Worm (Caenorhabditis elegans) whole organism, mixed stage, embryonic: ENCODE results near the gene T23F11.6.
A peak's percentile ranks its signal among the peaks of the same experiment; 100 is the strongest.

Experiments
- M03D4.4 ChIP-seq: sonication (generic microtip); optimal IDR thresholded peaks from 2 replicates; lab custom pipeline; 2017; ENCODE audit warnings: mild to moderate bottlenecking, missing genetic modification characterization, missing compliant biosample characterization
- bed-3 ChIP-seq: fragments of 200-800 bp; sonication (Bioruptor generic); optimal IDR thresholded peaks from 3 replicates; lab custom pipeline; 2018; ENCODE audit warnings: mild to moderate bottlenecking, missing genetic modification characterization, moderate library complexity, missing compliant biosample characterization
- blmp-1 ChIP-seq: fragments of 150-350 bp; optimal IDR thresholded peaks from 2 replicates; lab custom pipeline; 2014; ENCODE audit warnings: missing biosample characterization, missing genetic modification characterization
- ceh-39 ChIP-seq: fragments of 150-350 bp; optimal IDR thresholded peaks from 2 replicates; lab custom pipeline; 2014; ENCODE audit warnings: missing biosample characterization, missing genetic modification characterization
- ceh-43 ChIP-seq: fragments of 200-800 bp; sonication (Bioruptor generic); optimal IDR thresholded peaks from 2 replicates; lab custom pipeline; 2018; ENCODE audit warnings: mild to moderate bottlenecking, missing genetic modification characterization, moderate library complexity, missing compliant biosample characterization
- ceh-83 ChIP-seq: fragments of 200-800 bp; sonication (Bioruptor generic); optimal IDR thresholded peaks from 2 replicates; lab custom pipeline; 2018; ENCODE audit warnings: mild to moderate bottlenecking, missing genetic modification characterization, missing compliant biosample characterization
- ces-1 ChIP-seq: fragments of 150-350 bp; optimal IDR thresholded peaks from 2 replicates; lab custom pipeline; 2014; ENCODE audit warnings: missing biosample characterization, missing genetic modification reagents, missing genetic modification characterization
- cnd-1 ChIP-seq: fragments of 200-800 bp; sonication (Bioruptor generic); optimal IDR thresholded peaks from 2 replicates; lab custom pipeline; 2018; ENCODE audit warnings: mild to moderate bottlenecking, missing genetic modification characterization, missing compliant biosample characterization
- drap-1 ChIP-seq: fragments of 200-800 bp; sonication (Bioruptor generic); optimal IDR thresholded peaks from 3 replicates; lab custom pipeline; 2018; ENCODE audit warnings: mild to moderate bottlenecking, missing genetic modification characterization, missing compliant biosample characterization
- elt-1 ChIP-seq: sonication (generic microtip); optimal IDR thresholded peaks from 2 replicates; lab custom pipeline; 2017; ENCODE audit warnings: missing genetic modification characterization, mild to moderate bottlenecking, missing compliant biosample characterization, antibody characterized with exemption, moderate library complexity, borderline replicate concordance; ENCODE audit not compliant: insufficient read depth
- elt-3 ChIP-seq: fragments of 150-350 bp; optimal IDR thresholded peaks from 2 replicates; lab custom pipeline; 2014; ENCODE audit warnings: missing biosample characterization, missing genetic modification characterization
- flh-1 ChIP-seq: fragments of 200-800 bp; sonication (Bioruptor generic); optimal IDR thresholded peaks from 2 replicates; lab custom pipeline; 2018; ENCODE audit warnings: mild to moderate bottlenecking, missing genetic modification characterization, moderate library complexity, missing compliant biosample characterization
- ham-2 ChIP-seq: fragments of 200-800 bp; sonication (Bioruptor generic); optimal IDR thresholded peaks from 2 replicates; lab custom pipeline; 2018; ENCODE audit warnings: mild to moderate bottlenecking, missing genetic modification characterization, missing compliant biosample characterization
- hlh-1 ChIP-seq: fragments of 150-350 bp; optimal IDR thresholded peaks from 2 replicates; lab custom pipeline; 2014; ENCODE audit warnings: missing biosample characterization, missing genetic modification reagents, missing genetic modification characterization
- lin-13 ChIP-seq: fragments of 150-350 bp; optimal IDR thresholded peaks from 2 replicates; lab custom pipeline; 2014; ENCODE audit warnings: missing biosample characterization, missing genetic modification characterization
- lin-32 ChIP-seq: fragments of 200-800 bp; sonication (Bioruptor generic); optimal IDR thresholded peaks from 2 replicates; lab custom pipeline; 2018; ENCODE audit warnings: mild to moderate bottlenecking, missing genetic modification characterization, missing compliant biosample characterization
- lsy-2 ChIP-seq: fragments of 150-350 bp; optimal IDR thresholded peaks from 2 replicates; lab custom pipeline; 2014; ENCODE audit warnings: missing biosample characterization, missing genetic modification characterization
- mab-5 ChIP-seq: fragments of 150-350 bp; optimal IDR thresholded peaks from 2 replicates; lab custom pipeline; 2014; ENCODE audit warnings: missing biosample characterization, missing genetic modification characterization
- mep-1 ChIP-seq: fragments of 150-350 bp; optimal IDR thresholded peaks from 2 replicates; lab custom pipeline; 2017; ENCODE audit warnings: missing biosample characterization, missing genetic modification reagents, missing genetic modification characterization, inconsistent platforms
- mls-2 ChIP-seq: sonication (generic microtip); optimal IDR thresholded peaks from 2 replicates; lab custom pipeline; 2016; ENCODE audit warnings: mild to moderate bottlenecking, missing genetic modification characterization, moderate library complexity, missing compliant biosample characterization
- nhr-12 ChIP-seq: fragments of 150-350 bp; optimal IDR thresholded peaks from 2 replicates; lab custom pipeline; 2014; ENCODE audit warnings: missing biosample characterization, missing genetic modification characterization
- nhr-2 ChIP-seq: fragments of 150-350 bp; optimal IDR thresholded peaks from 2 replicates; lab custom pipeline; 2014; ENCODE audit warnings: missing biosample characterization, missing genetic modification characterization
- nhr-237 ChIP-seq: fragments of 150-350 bp; optimal IDR thresholded peaks from 2 replicates; lab custom pipeline; 2014; ENCODE audit warnings: missing biosample characterization, missing genetic modification characterization
- nhr-28 ChIP-seq: fragments of 150-350 bp; optimal IDR thresholded peaks from 2 replicates; lab custom pipeline; 2014; ENCODE audit warnings: missing biosample characterization, missing genetic modification characterization
- nhr-76 ChIP-seq: sonication (generic microtip); optimal IDR thresholded peaks from 2 replicates; lab custom pipeline; 2017; ENCODE audit warnings: missing biosample characterization, missing genetic modification characterization
- pha-4 ChIP-seq: fragments of 150-350 bp; optimal IDR thresholded peaks from 2 replicates; lab custom pipeline; 2018; ENCODE audit warnings: missing biosample characterization, missing genetic modification reagents, missing genetic modification characterization
- sem-2 ChIP-seq: fragments of 200-800 bp; sonication (Bioruptor generic); optimal IDR thresholded peaks from 2 replicates; lab custom pipeline; 2018; ENCODE audit warnings: mild to moderate bottlenecking, missing genetic modification characterization, missing compliant biosample characterization
- snpc-4 ChIP-seq: fragments of 150-350 bp; optimal IDR thresholded peaks from 2 replicates; lab custom pipeline; 2014; ENCODE audit warnings: missing biosample characterization, missing genetic modification characterization
- sptf-1 ChIP-seq: sonication (generic microtip); optimal IDR thresholded peaks from 2 replicates; lab custom pipeline; 2017; ENCODE audit warnings: mild to moderate bottlenecking, missing genetic modification characterization, moderate library complexity, missing compliant biosample characterization
- tbx-8 ChIP-seq: fragments of 200-800 bp; sonication (Bioruptor generic); optimal IDR thresholded peaks from 2 replicates; lab custom pipeline; 2018; ENCODE audit warnings: mild to moderate bottlenecking, missing genetic modification characterization, moderate library complexity, missing compliant biosample characterization
- unc-120 ChIP-seq: sonication (generic microtip); optimal IDR thresholded peaks from 2 replicates; lab custom pipeline; 2017; ENCODE audit warnings: missing genetic modification characterization, missing compliant biosample characterization; ENCODE audit not compliant: poor library complexity, severe bottlenecking
- unc-39 ChIP-seq: fragments of 150-350 bp; optimal IDR thresholded peaks from 2 replicates; lab custom pipeline; 2014; ENCODE audit warnings: missing biosample characterization, missing genetic modification characterization
- unc-62 ChIP-seq: fragments of 150-350 bp; optimal IDR thresholded peaks from 2 replicates; lab custom pipeline; 2014; ENCODE audit warnings: missing biosample characterization, missing genetic modification reagents, missing genetic modification characterization
- zip-8 ChIP-seq: fragments of 150-350 bp; optimal IDR thresholded peaks from 2 replicates; lab custom pipeline; 2014; ENCODE audit warnings: missing biosample characterization, missing genetic modification characterization
- ztf-11 ChIP-seq: fragments of 150-350 bp; optimal IDR thresholded peaks from 2 replicates; lab custom pipeline; 2014; ENCODE audit warnings: missing biosample characterization, missing genetic modification characterization

The T23F11.6 gene

DNA sequence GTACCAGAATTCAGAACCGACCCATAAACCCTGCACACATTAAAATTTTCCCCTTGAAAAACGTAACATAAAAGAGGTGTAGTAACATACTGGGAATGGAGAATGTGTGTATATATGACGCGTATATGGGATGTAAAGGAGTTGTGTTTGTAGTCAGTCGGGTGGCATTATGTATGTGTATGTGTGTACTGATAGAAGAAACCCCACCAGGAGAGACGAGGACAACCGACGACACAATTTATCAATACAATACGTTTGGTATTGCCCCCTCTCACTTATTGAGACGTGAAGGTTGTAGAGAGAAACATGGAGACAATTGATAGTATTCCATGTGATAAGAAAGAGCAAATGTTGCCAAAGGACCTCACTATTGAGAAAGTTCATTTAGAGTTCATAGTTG, 20.4 kb upstream of the T23F11.6 start:
- TF ChIP-seq mab-5 (no peak), blmp-1 (tag; lab: Kevin White, UChicago) (no peak), nhr-28 (tag; lab: Kevin White, UChicago) (no peak), hlh-1 (tag; lab: Kevin White, UChicago) (no peak), snpc-4 (no peak), unc-62 (GFP tag; lab: Kevin White, UChicago) (no peak), flh-1 (GFP tag; lab: Kevin White, UChicago) (no peak), ceh-43 (no peak), ham-2 (GFP tag; lab: Kevin White, UChicago) (no peak), lin-32 (GFP tag; lab: Kevin White, UChicago) (no peak), nhr-76 (tag; lab: Kevin White, UChicago) (no peak)

ce11 chrIII:4666753-4667400, 19.2 kb upstream of the T23F11.6 start:
- TF ChIP-seq lin-32 (GFP tag; lab: Kevin White, UChicago) (no peak), mls-2 (tag; lab: Kevin White, UChicago) (no peak), ceh-39 (peak; percentile 3), snpc-4 (no peak), blmp-1 (tag; lab: Kevin White, UChicago) (no peak), nhr-237 (tag; lab: Kevin White, UChicago) (no peak), unc-120 (tag; lab: Kevin White, UChicago) (peak; percentile 96), elt-1 (tag; lab: Kevin White, UChicago) (no peak), hlh-1 (tag; lab: Kevin White, UChicago) (peak; percentile 84), nhr-76 (tag; lab: Kevin White, UChicago) (no peak), M03D4.4 (peak; percentile 38), nhr-2 (tag; lab: Kevin White, UChicago) (no peak), nhr-28 (tag; lab: Kevin White, UChicago) (no peak), lin-13 (tag; lab: Kevin White, UChicago) (peak; percentile 54), mep-1 (tag; lab: Kevin White, UChicago) (peak; percentile 41), elt-3 (tag; lab: Kevin White, UChicago) (no peak), drap-1 (GFP tag; lab: Kevin White, UChicago) (peak; percentile 53), unc-62 (GFP tag; lab: Kevin White, UChicago) (peak; percentile 73), ceh-43 (peak; percentile 40), unc-39 (tag; lab: Kevin White, UChicago) (no peak), ham-2 (GFP tag; lab: Kevin White, UChicago) (peak; percentile 62), zip-8 (tag; lab: Kevin White, UChicago) (no peak), pha-4 (tag; lab: Kevin White, UChicago) (peak; percentile 27), sptf-1 (tag; lab: Kevin White, UChicago) (peak; percentile 42), cnd-1 (tag; lab: Kevin White, UChicago) (peak; percentile 47), ztf-11 (tag; lab: Kevin White, UChicago) (no peak), bed-3 (no peak), tbx-8 (GFP tag; lab: Kevin White, UChicago) (no peak), mab-5 (no peak), ces-1 (GFP tag; lab: Kevin White, UChicago) (peak; percentile 55), nhr-12 (peak; percentile 1), ceh-83 (GFP tag; lab: Kevin White, UChicago) (no peak), lsy-2 (tag; lab: Kevin White, UChicago) (peak; percentile 41), flh-1 (GFP tag; lab: Kevin White, UChicago) (no peak), sem-2 (no peak)

DNA sequence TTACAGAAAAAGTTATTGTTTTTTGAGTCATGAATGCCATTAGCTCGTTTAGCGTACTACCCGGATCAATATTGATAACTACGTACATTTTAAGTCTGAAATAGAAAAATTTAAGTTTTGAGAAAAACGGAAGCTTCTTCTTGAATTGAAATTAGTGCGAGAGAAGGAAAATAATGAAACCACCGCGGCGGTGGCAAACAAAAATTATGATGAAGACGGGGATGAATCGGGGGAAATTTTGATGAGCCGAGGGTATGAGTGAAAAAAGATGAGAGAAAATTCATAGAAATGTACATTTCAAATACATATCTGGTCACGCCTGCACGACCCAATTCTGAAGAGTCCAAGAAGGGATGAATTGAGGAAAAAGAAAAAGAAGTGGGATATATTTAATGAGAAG, 17.6 kb upstream of the T23F11.6 start, which contains the start of gene T23F11.4:
TSS of gene T23F11.4 (minus strand) at position 101 of the 400 bp plus-strand sequence.
- TF ChIP-seq sptf-1 (tag; lab: Kevin White, UChicago), result no peak
- TF ChIP-seq ceh-39, result no peak
- no peak for TF ChIP-seq ztf-11 (tag; lab: Kevin White, UChicago)
- no peak for TF ChIP-seq ces-1 (GFP tag; lab: Kevin White, UChicago)
- TF ChIP-seq M03D4.4, result no peak
- TF ChIP-seq bed-3, result no peak
- no peak for TF ChIP-seq lin-13 (tag; lab: Kevin White, UChicago)
- no peak for TF ChIP-seq hlh-1 (tag; lab: Kevin White, UChicago)
- TF ChIP-seq mep-1 (tag; lab: Kevin White, UChicago), result no peak
- no peak for TF ChIP-seq unc-120 (tag; lab: Kevin White, UChicago)
- TF ChIP-seq pha-4 (tag; lab: Kevin White, UChicago), result no peak
